Fruit fly (Drosophila melanogaster) whole organism, embryonic: ENCODE data around the gene CG14220.

Experiments
- Ada2b ChIP-seq: fragments of 200-800 bp; sonication (Bioruptor generic); IDR thresholded peaks from 2 replicates; pipeline ENCODE4 v1.3.6; 2022; ENCODE audit warnings: missing biosample characterization, missing genetic modification characterization
- BEAF-32 ChIP-seq: fragments of 200-800 bp; sonication (Bioruptor generic); optimal IDR thresholded peaks from 3 replicates; lab custom pipeline; 2017; ENCODE audit warnings: missing biosample characterization, missing genetic modification characterization, mild to moderate bottlenecking, moderate library complexity, missing genetic modification reagents
- CG10543 ChIP-seq: fragments of 200-800 bp; sonication (Bioruptor generic); optimal IDR thresholded peaks from 3 replicates; lab custom pipeline; 2017; ENCODE audit warnings: missing biosample characterization, mild to moderate bottlenecking, missing genetic modification characterization, moderate library complexity
- CG11398 ChIP-seq: fragments of 200-800 bp; sonication (Bioruptor generic); optimal IDR thresholded peaks from 2 replicates; lab custom pipeline; 2016; ENCODE audit warnings: missing biosample characterization, missing genetic modification characterization
- CG11456 ChIP-seq: fragments of 200-800 bp; sonication (Bioruptor generic); IDR thresholded peaks from 3 replicates; pipeline ENCODE4 v1.3.6; 2022; ENCODE audit warnings: missing biosample characterization, missing genetic modification characterization
- CG11560 ChIP-seq: fragments of 200-800 bp; sonication (Bioruptor generic); IDR thresholded peaks from 3 replicates; pipeline ENCODE4 v1.3.6; 2022; ENCODE audit warnings: missing biosample characterization, missing genetic modification characterization
- CG11723 ChIP-seq: fragments of 200-800 bp; sonication (Bioruptor generic); optimal IDR thresholded peaks from 2 replicates; lab custom pipeline; 2017; ENCODE audit warnings: missing biosample characterization, mild to moderate bottlenecking, missing genetic modification characterization
- CG1603 ChIP-seq: fragments of 200-800 bp; sonication (Bioruptor generic); optimal IDR thresholded peaks from 2 replicates; lab custom pipeline; 2019; ENCODE audit warnings: missing biosample characterization, mild to moderate bottlenecking, missing genetic modification characterization, moderate library complexity
- CG2120 ChIP-seq: fragments of 200-800 bp; sonication (Bioruptor generic); optimal IDR thresholded peaks from 3 replicates; lab custom pipeline; 2016; ENCODE audit warnings: missing biosample characterization, missing genetic modification characterization
- CG34376 ChIP-seq: fragments of 200-800 bp; sonication (Bioruptor generic); optimal IDR thresholded peaks from 2 replicates; lab custom pipeline; 2018; ENCODE audit warnings: missing biosample characterization, mild to moderate bottlenecking, missing genetic modification characterization
- CG4707 ChIP-seq: fragments of 200-800 bp; sonication (Bioruptor generic); optimal IDR thresholded peaks from 2 replicates; lab custom pipeline; 2018; ENCODE audit warnings: missing biosample characterization, mild to moderate bottlenecking, missing genetic modification characterization, moderate library complexity
- CG4730 ChIP-seq: fragments of 200-800 bp; sonication (Bioruptor generic); IDR thresholded peaks from 2 replicates; pipeline ENCODE4 v1.3.6; 2022; ENCODE audit warnings: missing biosample characterization, missing genetic modification characterization
- CG5953 ChIP-seq: fragments of 200-800 bp; sonication (Bioruptor generic); IDR thresholded peaks from 2 replicates; pipeline ENCODE4 v1.3.6; 2022; ENCODE audit warnings: missing biosample characterization, missing genetic modification characterization
- CG6254 ChIP-seq: fragments of 200-800 bp; sonication (Bioruptor generic); optimal IDR thresholded peaks from 3 replicates; lab custom pipeline; 2017; ENCODE audit warnings: mild to moderate bottlenecking, missing biosample characterization, missing genetic modification reagents, missing genetic modification characterization
- CG6765 ChIP-seq: fragments of 200-800 bp; sonication (Bioruptor generic); optimal IDR thresholded peaks from 3 replicates; lab custom pipeline; 2017; ENCODE audit warnings: missing biosample characterization, mild to moderate bottlenecking, missing genetic modification characterization
- CG7271 ChIP-seq: fragments of 200-800 bp; sonication (Bioruptor generic); optimal IDR thresholded peaks from 2 replicates; lab custom pipeline; 2018; ENCODE audit warnings: missing biosample characterization, mild to moderate bottlenecking, missing genetic modification characterization, moderate library complexity
- CG8089 ChIP-seq: fragments of 200-800 bp; sonication (Bioruptor generic); optimal IDR thresholded peaks from 3 replicates; lab custom pipeline; 2016; ENCODE audit warnings: missing biosample characterization, missing genetic modification characterization
- CG8359 ChIP-seq: fragments of 200-800 bp; sonication (Bioruptor generic); optimal IDR thresholded peaks from 2 replicates; lab custom pipeline; 2017; ENCODE audit warnings: missing biosample characterization, mild to moderate bottlenecking, missing genetic modification characterization, borderline replicate concordance
- CG8765 ChIP-seq: fragments of 200-800 bp; sonication (Bioruptor generic); IDR thresholded peaks from 2 replicates; pipeline ENCODE4 v1.3.6; 2022; ENCODE audit warnings: missing biosample characterization, missing genetic modification characterization
- CG9437 ChIP-seq: fragments of 200-800 bp; sonication (Bioruptor generic); optimal IDR thresholded peaks from 2 replicates; lab custom pipeline; 2018; ENCODE audit warnings: missing biosample characterization, mild to moderate bottlenecking, missing genetic modification characterization
- CrebB ChIP-seq: fragments of 200-800 bp; sonication (Bioruptor generic); optimal IDR thresholded peaks from 3 replicates; lab custom pipeline; 2018; ENCODE audit warnings: missing biosample characterization, mild to moderate bottlenecking, missing genetic modification characterization
- Dfd ChIP-seq, 2 experiments: fragments of >200 bp; optimal IDR thresholded peaks; 2 replicates each; lab custom pipeline; 2017; ENCODE audit warnings: missing biosample characterization in 2 of 2, missing genetic modification characterization in 2 of 2
- Doc3 ChIP-seq: fragments of 200-800 bp; sonication (Bioruptor generic); IDR thresholded peaks from 3 replicates; pipeline ENCODE4 v1.3.6; 2022; ENCODE audit warnings: missing biosample characterization, missing genetic modification characterization; ENCODE audit not compliant: partially characterized antibody
- Dref ChIP-seq: fragments of 200-800 bp; sonication (Bioruptor generic); IDR thresholded peaks from 2 replicates; pipeline ENCODE4 v1.3.6; 2022; ENCODE audit warnings: missing biosample characterization, missing genetic modification characterization
- Ets97D ChIP-seq: fragments of 200-800 bp; sonication (Bioruptor generic); optimal IDR thresholded peaks from 3 replicates; lab custom pipeline; 2016; ENCODE audit warnings: missing biosample characterization, missing genetic modification characterization
- Fer1 ChIP-seq: fragments of 200-800 bp; sonication (Bioruptor generic); optimal IDR thresholded peaks from 2 replicates; lab custom pipeline; 2017; ENCODE audit warnings: missing biosample characterization, mild to moderate bottlenecking, missing genetic modification characterization
- Hand ChIP-seq: fragments of 200-800 bp; sonication (Bioruptor generic); optimal IDR thresholded peaks from 2 replicates; lab custom pipeline; 2017; ENCODE audit warnings: mild to moderate bottlenecking, missing biosample characterization, missing genetic modification reagents, missing genetic modification characterization
- NC2β ChIP-seq: fragments of 200-800 bp; sonication (Bioruptor generic); optimal IDR thresholded peaks from 2 replicates; lab custom pipeline; 2016; ENCODE audit warnings: missing biosample characterization, missing genetic modification characterization
- Oaz ChIP-seq: fragments of 200-800 bp; sonication (Bioruptor generic); IDR thresholded peaks from 2 replicates; pipeline ENCODE4 v1.3.6; 2022; ENCODE audit warnings: missing biosample characterization, missing genetic modification characterization
- Pdp1 ChIP-seq, 2 experiments: fragments of 200-800 bp; sonication (Bioruptor generic); optimal IDR thresholded peaks; 3 replicates each; lab custom pipeline; 2016; ENCODE audit warnings: missing biosample characterization in 2 of 2, missing genetic modification characterization in 2 of 2, mild to moderate bottlenecking in 1 of 2, moderate library complexity in 1 of 2
- Ravus ChIP-seq: fragments of 200-800 bp; sonication (Bioruptor generic); IDR thresholded peaks from 2 replicates; pipeline ENCODE4 v1.3.6; 2022; ENCODE audit warnings: missing biosample characterization, missing genetic modification characterization
- Tbp ChIP-seq: fragments of >200 bp; optimal IDR thresholded peaks from 2 replicates; lab custom pipeline; 2018; ENCODE audit warnings: missing biosample characterization, missing genetic modification characterization
- Usf ChIP-seq: fragments of 200-800 bp; sonication (Bioruptor generic); optimal IDR thresholded peaks from 2 replicates; lab custom pipeline; 2017; ENCODE audit warnings: missing genotype, missing biosample characterization, missing genetic modification characterization
- YL-1 ChIP-seq: fragments of 200-800 bp; sonication (Bioruptor generic); optimal IDR thresholded peaks from 3 replicates; lab custom pipeline; 2017; ENCODE audit warnings: missing biosample characterization, mild to moderate bottlenecking, missing genetic modification characterization
- ap ChIP-seq: fragments of 200-800 bp; sonication (Bioruptor generic); IDR thresholded peaks from 2 replicates; pipeline ENCODE4 v1.3.6; 2022; ENCODE audit warnings: missing biosample characterization, missing genetic modification characterization
- ash1 ChIP-seq: fragments of 200-800 bp; sonication (Bioruptor generic); optimal IDR thresholded peaks from 2 replicates; lab custom pipeline; 2018; ENCODE audit warnings: missing biosample characterization, mild to moderate bottlenecking, missing genetic modification characterization
- bab2 ChIP-seq: fragments of 200-800 bp; sonication (Bioruptor generic); optimal IDR thresholded peaks from 2 replicates; lab custom pipeline; 2016; ENCODE audit warnings: missing biosample characterization, missing genetic modification characterization
- bsh ChIP-seq, 2 experiments: fragments of 200-800 bp; sonication (Bioruptor generic); optimal IDR thresholded peaks; 2 replicates each; lab custom pipeline; 2017 to 2018; ENCODE audit warnings: mild to moderate bottlenecking in 2 of 2, missing biosample characterization in 2 of 2, missing genetic modification characterization in 2 of 2, moderate library complexity in 1 of 2
- croc ChIP-seq: fragments of 200-800 bp; sonication (Bioruptor generic); conservative IDR thresholded peaks from 3 replicates; pipeline ENCODE4 v1.3.6; 2022; ENCODE audit warnings: missing biosample characterization, missing genetic modification characterization
- ems ChIP-seq: fragments of 200-800 bp; sonication (Bioruptor generic); optimal IDR thresholded peaks from 3 replicates; lab custom pipeline; 2016; ENCODE audit warnings: missing biosample characterization, missing genetic modification characterization
- pb ChIP-seq: fragments of 200-800 bp; sonication (Bioruptor generic); optimal IDR thresholded peaks from 3 replicates; lab custom pipeline; 2016; ENCODE audit warnings: missing biosample characterization, missing genetic modification characterization
- pum ChIP-seq: fragments of 200-800 bp; sonication (Bioruptor generic); optimal IDR thresholded peaks from 2 replicates; lab custom pipeline; 2016; ENCODE audit warnings: missing biosample characterization, missing genetic modification characterization
- ranshi ChIP-seq: fragments of 200-800 bp; sonication (Bioruptor generic); IDR thresholded peaks from 2 replicates; pipeline ENCODE4 v1.3.6; 2022; ENCODE audit warnings: missing biosample characterization, missing genetic modification characterization
- rib ChIP-seq: fragments of 200-800 bp; sonication (Bioruptor generic); IDR thresholded peaks from 2 replicates; pipeline ENCODE4 v1.3.6; 2022; ENCODE audit warnings: missing biosample characterization, missing genetic modification characterization
- so ChIP-seq: fragments of 200-800 bp; sonication (Bioruptor generic); IDR thresholded peaks from 3 replicates; pipeline ENCODE4 v1.3.6; 2022; ENCODE audit warnings: missing biosample characterization, missing genetic modification characterization
- tap ChIP-seq: fragments of 200-800 bp; optimal IDR thresholded peaks from 3 replicates; lab custom pipeline; 2019; ENCODE audit warnings: missing biosample characterization, mild to moderate bottlenecking, missing genetic modification characterization, moderate library complexity
- tll ChIP-seq, 2 experiments: fragments of 200-800 bp in 1 of 2; fragments of >200 bp in 1 of 2; sonication (Bioruptor generic) in 1 of 2; optimal IDR thresholded peaks; 2 replicates each; lab custom pipeline; 2017 to 2019; ENCODE audit warnings: missing biosample characterization in 2 of 2, missing genetic modification characterization in 2 of 2, mild to moderate bottlenecking in 1 of 2, moderate library complexity in 1 of 2
- ttk ChIP-seq: fragments of 200-800 bp; sonication (Bioruptor generic); IDR thresholded peaks from 2 replicates; pipeline ENCODE4 v2.1.2; 2022; ENCODE audit warnings: missing biosample characterization, missing genetic modification characterization
- vnd ChIP-seq: fragments of 200-800 bp; sonication (Bioruptor generic); IDR thresholded peaks from 3 replicates; pipeline ENCODE4 v1.3.6; 2022; ENCODE audit warnings: missing biosample characterization, missing genetic modification characterization; ENCODE audit not compliant: partially characterized antibody
- wor ChIP-seq: fragments of 200-800 bp; sonication (Bioruptor generic); IDR thresholded peaks from 2 replicates; pipeline ENCODE4 v1.3.6; 2022; ENCODE audit warnings: missing biosample characterization, missing genetic modification characterization
- zen ChIP-seq: fragments of 200-800 bp; sonication (Bioruptor generic); optimal IDR thresholded peaks from 3 replicates; lab custom pipeline; 2018; ENCODE audit warnings: missing biosample characterization, mild to moderate bottlenecking, missing genetic modification characterization, moderate library complexity

The CG14220 gene

dm6 chrX:19604997-19605396 lies 3.3 kb upstream of the CG14220 start, which contains the start of gene CG14207 (continued):
- no peak for TF ChIP-seq tll (GFP tag; optimal IDR thresholded peaks at IDR 0.05; lab: Kevin White, UChicago)
- no peak for TF ChIP-seq Dfd (GFP tag; optimal IDR thresholded peaks at IDR 0.05; lab: Kevin White, UChicago)
- TF ChIP-seq CG10543 (GFP tag; lab: Kevin White, UChicago) = peak; percentile 40
- TF ChIP-seq tap (tag; lab: Kevin White, UChicago) = no peak
- peak; percentile 48 for TF ChIP-seq Hand (GFP tag; lab: Kevin White, UChicago)
- TF ChIP-seq Doc3 (GFP tag; lab: Robert Waterston, UW) = peak; percentile 61; the same call in 2 of the 3 replicates
- TF ChIP-seq so (GFP tag; lab: Robert Waterston, UW) = peak; percentile 37; the same call in 1 of the 3 replicates
- TF ChIP-seq Ravus (GFP tag; lab: Robert Waterston, UW) = no peak
- no peak; the same call in 1 of the 2 replicates for TF ChIP-seq CG5953
- peak; percentile 10 for TF ChIP-seq YL-1
- TF ChIP-seq CrebB (tag; lab: Kevin White, UChicago) = peak; percentile 17
- no peak for TF ChIP-seq CG11456 (GFP tag; lab: Robert Waterston, UW)
- no peak for TF ChIP-seq wor (GFP tag; lab: Robert Waterston, UW)
- TF ChIP-seq zen (tag; lab: Kevin White, UChicago) = no peak
- TF ChIP-seq CG6765 (GFP tag; lab: Kevin White, UChicago) = no peak
- no peak for TF ChIP-seq CG9437 (GFP tag; lab: Kevin White, UChicago)
- TF ChIP-seq CG4707 (GFP tag; lab: Kevin White, UChicago) = no peak
- no peak for TF ChIP-seq ranshi (GFP tag; lab: Robert Waterston, UW)
- no peak for TF ChIP-seq CG11560 (tag; lab: Robert Waterston, UW)
- no peak for TF ChIP-seq Ada2b (GFP tag; lab: Robert Waterston, UW)
- peak; percentile 5 for TF ChIP-seq ems (GFP tag; lab: Kevin White, UChicago)
- no peak for TF ChIP-seq CG2120 (GFP tag; lab: Kevin White, UChicago)
- TF ChIP-seq CG11398 (GFP tag; lab: Kevin White, UChicago) = no peak
- TF ChIP-seq Pdp1 (GFP tag; optimal IDR thresholded peaks at IDR 0.05; lab: Kevin White, UChicago) = peak in 1 of 2 experiments; percentile 6
- no peak for TF ChIP-seq Tbp
- no peak for TF ChIP-seq croc (GFP tag; lab: Robert Waterston, UW)
- TF ChIP-seq Fer1 (GFP tag; lab: Kevin White, UChicago) = peak; percentile 28
- no peak for TF ChIP-seq pum (GFP tag; lab: Kevin White, UChicago)
- no peak for TF ChIP-seq ash1 (GFP tag; lab: Kevin White, UChicago)
- peak; percentile 87 for TF ChIP-seq Dref (GFP tag; lab: Robert Waterston, UW)
- TF ChIP-seq ttk (GFP tag; lab: Robert Waterston, UW) = no peak
- TF ChIP-seq Ets97D (GFP tag; lab: Kevin White, UChicago) = peak; percentile 41
- no peak for TF ChIP-seq bab2
- TF ChIP-seq CG11723 (GFP tag; lab: Kevin White, UChicago) = no peak
- peak; percentile 65 for TF ChIP-seq vnd (GFP tag; lab: Robert Waterston, UW)
- TF ChIP-seq Oaz (GFP tag; lab: Robert Waterston, UW) = no peak
- no peak for TF ChIP-seq pb
- TF ChIP-seq CG4730 (GFP tag; lab: Robert Waterston, UW) = no peak
- TF ChIP-seq BEAF-32 = peak; percentile 61
- no peak for TF ChIP-seq CG6254 (GFP tag; lab: Kevin White, UChicago)
- peak in 1 of 2 experiments; percentile 9 for TF ChIP-seq bsh (GFP tag; optimal IDR thresholded peaks at IDR 0.05; lab: Kevin White, UChicago)
- no peak for TF ChIP-seq CG8359 (GFP tag; lab: Kevin White, UChicago)
- no peak for TF ChIP-seq CG8089 (GFP tag; lab: Kevin White, UChicago)
- TF ChIP-seq rib (GFP tag; lab: Robert Waterston, UW) = peak; percentile 54; the same call in 1 of the 2 replicates
- peak; percentile 42 for TF ChIP-seq NC2β (GFP tag; lab: Kevin White, UChicago)
- TF ChIP-seq CG8765 (GFP tag; lab: Robert Waterston, UW) = no peak
- TF ChIP-seq Usf (GFP tag; lab: Kevin White, UChicago) = no peak
- TF ChIP-seq ap (GFP tag; lab: Robert Waterston, UW) = no peak
- TF ChIP-seq CG1603 (tag; lab: Kevin White, UChicago) = peak; percentile 20
- no peak for TF ChIP-seq CG7271 (tag; lab: Kevin White, UChicago)
- peak; percentile 43 for TF ChIP-seq CG34376 (GFP tag; lab: Kevin White, UChicago)
